Fruit fly (Drosophila melanogaster): ENCODE results near the gene Root.

The Root gene

dm6 chr3R:24172379-24172778 lies 59.3 kb downstream of the Root start, which contains the start of gene CG13606:
Gene CG13606 (plus strand): TSS chr3R:24172628.
- TF ChIP-seq h (optimal IDR thresholded peaks at IDR 0.05): no peak
- no peak for TF ChIP-seq Myc (optimal IDR thresholded peaks at IDR 0.05)
- TF ChIP-seq insv (optimal IDR thresholded peaks at IDR 0.05): no peak
- no peak for TF ChIP-seq psq (optimal IDR thresholded peaks at IDR 0.05)
- no peak for TF ChIP-seq ttk (optimal IDR thresholded peaks at IDR 0.05)
- no peak for TF ChIP-seq Sin3A (optimal IDR thresholded peaks at IDR 0.05)

Data from Kc167 (cell line).